Worm (Caenorhabditis elegans) whole organism, L4 larva: ENCODE measurements around the gene M106.8.

Source experiments
- D1046.2 ChIP-seq: fragments of 200-800 bp; sonication (Bioruptor generic); IDR thresholded peaks from 2 replicates; pipeline ENCODE4 v1.3.6; 2022; ENCODE audit warnings: missing genetic modification characterization, missing compliant biosample characterization
- F44E2.7 ChIP-seq: fragments of 200-800 bp; sonication (Bioruptor generic); IDR thresholded peaks from 2 replicates; pipeline ENCODE4 v2.1.2; 2022; ENCODE audit warnings: missing genetic modification characterization, missing compliant biosample characterization
- F49E8.2 ChIP-seq: sonication (generic microtip); optimal IDR thresholded peaks from 2 replicates; lab custom pipeline; 2016; ENCODE audit warnings: missing compliant biosample characterization, mild to moderate bottlenecking, missing genetic modification characterization, borderline replicate concordance
- T20F7.1 ChIP-seq: fragments of 200-800 bp; sonication (Bioruptor generic); optimal IDR thresholded peaks from 2 replicates; lab custom pipeline; 2018; ENCODE audit warnings: mild to moderate bottlenecking, missing genetic modification characterization, missing compliant biosample characterization
- Y48G9A.11 ChIP-seq: fragments of 200-800 bp; sonication (Bioruptor generic); IDR thresholded peaks from 2 replicates; pipeline ENCODE4 v1.3.6; 2022; ENCODE audit warnings: missing genetic modification reagents, missing genetic modification characterization, missing compliant biosample characterization
- aha-1 ChIP-seq: fragments of 150-350 bp; peaks from one replicate; lab custom pipeline; 2014; ENCODE audit warnings: missing biosample characterization, missing genetic modification characterization
- ceh-28 ChIP-seq: fragments of 150-350 bp; optimal IDR thresholded peaks from 2 replicates; lab custom pipeline; 2014; ENCODE audit warnings: missing biosample characterization, missing genetic modification reagents, missing genetic modification characterization
- ceh-32 ChIP-seq: sonication (generic microtip); optimal IDR thresholded peaks from 2 replicates; lab custom pipeline; 2016; ENCODE audit warnings: mild to moderate bottlenecking, missing genetic modification characterization, missing compliant biosample characterization; ENCODE audit not compliant: poor library complexity
- ceh-44 ChIP-seq: fragments of 200-800 bp; sonication (Bioruptor generic); IDR thresholded peaks from 2 replicates; pipeline ENCODE4 v1.3.6; 2022; ENCODE audit warnings: missing genetic modification reagents, missing genetic modification characterization, missing compliant biosample characterization
- ceh-62 ChIP-seq: sonication (generic microtip); optimal IDR thresholded peaks from 2 replicates; lab custom pipeline; 2017; ENCODE audit warnings: missing biosample characterization, missing genetic modification characterization
- ceh-82 ChIP-seq: sonication (generic microtip); optimal IDR thresholded peaks from 2 replicates; lab custom pipeline; 2017; ENCODE audit warnings: missing biosample characterization, missing genetic modification characterization
- ctbp-1 ChIP-seq: fragments of 200-800 bp; sonication (Bioruptor generic); IDR thresholded peaks from 2 replicates; pipeline ENCODE4 v1.3.6; 2022; ENCODE audit warnings: missing genetic modification reagents, missing genetic modification characterization, missing compliant biosample characterization
- daf-16 ChIP-seq, 3 experiments: sonication (generic microtip); optimal IDR thresholded peaks; 2 replicates each; lab custom pipeline; 2016 to 2017; ENCODE audit warnings: missing genetic modification characterization in 3 of 3, missing genetic modification reagents in 3 of 3, mild to moderate bottlenecking in 2 of 3, missing compliant biosample characterization in 2 of 3, missing biosample characterization in 1 of 3, moderate library complexity in 1 of 3
- daf-19 ChIP-seq: fragments of 200-800 bp; sonication (Bioruptor generic); conservative IDR thresholded peaks from 2 replicates; pipeline ENCODE4 v1.3.6; 2022; ENCODE audit warnings: missing genetic modification characterization, missing compliant biosample characterization
- daf-8 ChIP-seq: fragments of 200-800 bp; sonication (Bioruptor generic); IDR thresholded peaks from 2 replicates; pipeline ENCODE4 v1.3.6; 2022; ENCODE audit warnings: missing genetic modification characterization, missing compliant biosample characterization
- dmd-6 ChIP-seq: fragments of 200-800 bp; sonication (Bioruptor generic); IDR thresholded peaks from 2 replicates; pipeline ENCODE4 v1.3.6; 2022; ENCODE audit warnings: missing genetic modification reagents, missing genetic modification characterization, missing compliant biosample characterization
- dmd-8 ChIP-seq: fragments of 200-800 bp; sonication (Bioruptor generic); IDR thresholded peaks from 2 replicates; pipeline ENCODE4 v1.3.6; 2022; ENCODE audit warnings: missing genetic modification characterization, missing compliant biosample characterization
- dve-1 ChIP-seq: sonication (generic microtip); optimal IDR thresholded peaks from 2 replicates; lab custom pipeline; 2017; ENCODE audit warnings: antibody characterized with exemption, mild to moderate bottlenecking, missing genetic modification characterization, missing compliant biosample characterization; ENCODE audit not compliant: insufficient read depth
- egl-27 ChIP-seq: sonication (generic microtip); optimal IDR thresholded peaks from 3 replicates; lab custom pipeline; 2017; ENCODE audit warnings: missing biosample characterization, missing genetic modification reagents, missing genetic modification characterization
- egl-43 ChIP-seq: fragments of 200-800 bp; sonication (Bioruptor generic); IDR thresholded peaks from 2 replicates; pipeline ENCODE4 v1.3.6; 2022; ENCODE audit warnings: missing genetic modification reagents, missing genetic modification characterization, missing compliant biosample characterization
- gei-8 ChIP-seq: fragments of 200-800 bp; sonication (Bioruptor generic); optimal IDR thresholded peaks from 2 replicates; lab custom pipeline; 2018; ENCODE audit warnings: mild to moderate bottlenecking, missing genetic modification characterization, missing compliant biosample characterization
- hif-1 ChIP-seq, 2 experiments: sonication (generic microtip); optimal IDR thresholded peaks; 2 replicates each; lab custom pipeline; 2016 to 2017; ENCODE audit warnings: missing compliant biosample characterization in 2 of 2, missing genetic modification characterization in 2 of 2, missing genetic modification reagents in 2 of 2, missing genotype in 2 of 2, mild to moderate bottlenecking in 1 of 2
- hmg-1.1 ChIP-seq: fragments of 200-800 bp; sonication (Bioruptor generic); IDR thresholded peaks from 2 replicates; pipeline ENCODE4 v1.3.6; 2022; ENCODE audit warnings: missing genetic modification reagents, missing genetic modification characterization, missing compliant biosample characterization
- lim-7 ChIP-seq: fragments of 200-800 bp; sonication (Bioruptor generic); IDR thresholded peaks from 2 replicates; pipeline ENCODE4 v1.3.6; 2022; ENCODE audit warnings: missing genetic modification characterization, missing compliant biosample characterization
- lin-15B ChIP-seq: fragments of 150-350 bp; sonication (generic microtip); optimal IDR thresholded peaks from 3 replicates; lab custom pipeline; 2014; ENCODE audit warnings: missing biosample characterization, missing genetic modification characterization
- lin-29 ChIP-seq: fragments of 200-800 bp; sonication (Bioruptor generic); IDR thresholded peaks from 2 replicates; pipeline ENCODE4 v1.3.6; 2022; ENCODE audit warnings: missing genetic modification reagents, missing genetic modification characterization, missing compliant biosample characterization
- lin-38 ChIP-seq: fragments of 200-800 bp; sonication (Bioruptor generic); IDR thresholded peaks from 2 replicates; pipeline ENCODE4 v1.3.6; 2022; ENCODE audit warnings: missing genetic modification reagents, missing genetic modification characterization, missing compliant biosample characterization
- lin-39 ChIP-seq: fragments of 150-350 bp; optimal IDR thresholded peaks from 2 replicates; lab custom pipeline; 2014; ENCODE audit warnings: missing biosample characterization, missing genetic modification reagents, missing genetic modification characterization
- lir-3 ChIP-seq: sonication (generic microtip); optimal IDR thresholded peaks from 2 replicates; lab custom pipeline; 2016; ENCODE audit warnings: mild to moderate bottlenecking, missing genetic modification characterization, missing compliant biosample characterization
- madf-9 ChIP-seq: fragments of 200-800 bp; sonication (Bioruptor generic); conservative IDR thresholded peaks from 2 replicates; pipeline ENCODE4 v1.3.6; 2022; ENCODE audit warnings: missing genetic modification reagents, missing genetic modification characterization, missing compliant biosample characterization
- mdl-1 ChIP-seq, 2 experiments: fragments of 150-350 bp in 1 of 2; sonication (generic microtip) in 1 of 2; optimal IDR thresholded peaks; 2 replicates each; lab custom pipeline; 2014 to 2017; ENCODE audit warnings: missing biosample characterization in 2 of 2, missing genetic modification characterization in 2 of 2
- mdt-29 ChIP-seq: fragments of 200-800 bp; sonication (Bioruptor generic); IDR thresholded peaks from 2 replicates; pipeline ENCODE4 v1.3.6; 2022; ENCODE audit warnings: missing genetic modification reagents, missing genetic modification characterization, missing compliant biosample characterization
- mxl-3 ChIP-seq: fragments of 200-800 bp; sonication (Bioruptor generic); optimal IDR thresholded peaks from 2 replicates; lab custom pipeline; 2018; ENCODE audit warnings: mild to moderate bottlenecking, missing genetic modification characterization, missing compliant biosample characterization
- nhr-102 ChIP-seq: sonication (generic microtip); optimal IDR thresholded peaks from 2 replicates; lab custom pipeline; 2016; ENCODE audit warnings: mild to moderate bottlenecking, missing genetic modification characterization, moderate library complexity, missing compliant biosample characterization
- nhr-11 ChIP-seq: fragments of 150-350 bp; optimal IDR thresholded peaks from 2 replicates; lab custom pipeline; 2014; ENCODE audit warnings: missing biosample characterization, missing genetic modification characterization
- nhr-28 ChIP-seq: fragments of 150-350 bp; optimal IDR thresholded peaks from 2 replicates; lab custom pipeline; 2014; ENCODE audit warnings: missing biosample characterization, missing genetic modification characterization
- nhr-41 ChIP-seq: fragments of 200-800 bp; sonication (Bioruptor generic); IDR thresholded peaks from 2 replicates; pipeline ENCODE4 v1.3.6; 2022; ENCODE audit warnings: missing genetic modification reagents, missing genetic modification characterization, missing compliant biosample characterization
- nhr-42 ChIP-seq: fragments of 200-800 bp; sonication (Bioruptor generic); IDR thresholded peaks from 2 replicates; pipeline ENCODE4 v1.3.6; 2022; ENCODE audit warnings: missing genetic modification characterization, missing compliant biosample characterization
- nhr-6 ChIP-seq: fragments of 150-350 bp; optimal IDR thresholded peaks from 2 replicates; lab custom pipeline; 2014; ENCODE audit warnings: missing biosample characterization, missing genetic modification characterization
- nhr-77 ChIP-seq: fragments of 150-350 bp; optimal IDR thresholded peaks from 2 replicates; lab custom pipeline; 2014; ENCODE audit warnings: missing biosample characterization, missing genetic modification characterization
- pha-4 ChIP-seq, 2 experiments: fragments of 150-350 bp in 1 of 2; fragments of 200-800 bp in 1 of 2; sonication (Bioruptor generic) in 1 of 2; IDR thresholded peaks in 1 of 2; optimal IDR thresholded peaks in 1 of 2; 2 replicates each; pipeline versions ENCODE4 v1.3.6 to Lab custom; 2014 to 2022; ENCODE audit warnings: missing genetic modification characterization in 2 of 2, missing genetic modification reagents in 2 of 2, missing biosample characterization in 1 of 2, missing compliant biosample characterization in 1 of 2
- php-3 ChIP-seq: fragments of 200-800 bp; sonication (Bioruptor generic); IDR thresholded peaks from 2 replicates; pipeline ENCODE4 v1.3.6; 2022; ENCODE audit warnings: missing genetic modification reagents, missing genetic modification characterization, missing compliant biosample characterization
- sdz-12 ChIP-seq: fragments of 200-800 bp; sonication (Bioruptor generic); optimal IDR thresholded peaks from 2 replicates; lab custom pipeline; 2018; ENCODE audit warnings: mild to moderate bottlenecking, missing genetic modification characterization, missing compliant biosample characterization
- set-16 ChIP-seq: fragments of 200-800 bp; sonication (Bioruptor generic); IDR thresholded peaks from 2 replicates; pipeline ENCODE4 v1.3.6; 2022; ENCODE audit warnings: missing genetic modification reagents, missing genetic modification characterization, missing compliant biosample characterization
- tag-97 ChIP-seq: fragments of 200-800 bp; sonication (Bioruptor generic); IDR thresholded peaks from 2 replicates; pipeline ENCODE4 v1.3.6; 2022; ENCODE audit warnings: missing genetic modification characterization, missing compliant biosample characterization
- unc-39 ChIP-seq: sonication (generic microtip); optimal IDR thresholded peaks from 2 replicates; lab custom pipeline; 2017; ENCODE audit warnings: missing biosample characterization, missing genetic modification characterization
- vab-7 ChIP-seq: fragments of 200-800 bp; sonication (Bioruptor generic); IDR thresholded peaks from 2 replicates; pipeline ENCODE4 v1.3.6; 2022; ENCODE audit warnings: missing genetic modification reagents, missing genetic modification characterization, missing compliant biosample characterization
- ztf-11 ChIP-seq: fragments of 150-350 bp; optimal IDR thresholded peaks from 2 replicates; lab custom pipeline; 2014; ENCODE audit warnings: missing biosample characterization, missing genetic modification characterization
- ztf-7 ChIP-seq: fragments of 150-350 bp; optimal IDR thresholded peaks from 2 replicates; lab custom pipeline; 2014; ENCODE audit warnings: missing biosample characterization, missing genetic modification characterization

The M106.8 gene

DNA sequence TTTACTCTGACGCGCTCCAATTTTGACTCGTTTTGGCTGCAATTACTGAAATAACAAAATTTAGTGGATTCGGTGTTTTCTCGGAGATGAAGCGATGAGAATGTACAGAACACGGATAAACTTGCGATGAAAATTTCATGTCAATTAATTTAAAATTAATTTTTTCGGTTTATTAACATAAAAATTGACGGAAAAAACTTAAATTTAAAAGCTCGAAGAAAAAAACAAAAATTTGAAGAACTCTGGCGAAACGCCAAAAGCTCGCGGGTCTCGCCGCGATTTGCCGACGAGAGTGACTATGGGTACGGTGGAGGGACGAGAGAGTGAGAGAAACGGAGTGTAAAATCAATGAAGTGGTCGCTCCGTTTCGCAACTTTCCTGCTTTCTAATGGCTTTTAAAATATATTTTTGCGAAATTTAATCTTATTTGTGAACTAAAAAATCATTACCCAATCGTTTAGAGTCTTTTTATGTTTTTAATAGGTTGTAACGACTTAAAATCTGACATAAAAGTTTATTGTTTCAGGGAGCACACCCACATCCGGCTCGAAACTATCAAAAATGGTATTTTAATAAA is 25.3 kb upstream of the M106.8 start, which contains the start of the genes gmps-1 and cap-2 (continued):
- peak; percentile 87 for TF ChIP-seq nhr-28 (tag; lab: Kevin White, UChicago)
- peak; percentile 75 for TF ChIP-seq ceh-28
- TF ChIP-seq daf-16 (GFP tag; optimal IDR thresholded peaks at IDR 0.05; lab: Kevin White, UChicago), result peak; percentile 42 to 91
- peak; percentile 60 for TF ChIP-seq daf-16 (tag; optimal IDR thresholded peaks at IDR 0.05; lab: Kevin White, UChicago)
- peak; percentile 55 for TF ChIP-seq lir-3 (tag; lab: Kevin White, UChicago)
- TF ChIP-seq mxl-3, result peak; percentile 48
- peak; percentile 7; the same call in 1 of the 2 replicates for TF ChIP-seq D1046.2
- no peak for TF ChIP-seq unc-39 (tag; lab: Kevin White, UChicago)
- no peak for TF ChIP-seq ceh-82 (tag; lab: Kevin White, UChicago)
- TF ChIP-seq lin-29 (GFP tag; lab: Robert Waterston, UW), result peak; percentile 86
- peak; percentile 98 for TF ChIP-seq hmg-1.1 (GFP tag; lab: Robert Waterston, UW)
- peak; percentile 61 to 78 for TF ChIP-seq mdl-1 (tag; optimal IDR thresholded peaks at IDR 0.05; lab: Kevin White, UChicago)
- TF ChIP-seq lim-7 (GFP tag; lab: Robert Waterston, UW), result no peak
- TF ChIP-seq mdt-29 (GFP tag; lab: Robert Waterston, UW), result peak; percentile 91
- peak; percentile 92 for TF ChIP-seq ztf-7
- TF ChIP-seq T20F7.1 (GFP tag; lab: Kevin White, UChicago), result peak; percentile 89
- TF ChIP-seq hif-1 (tag; optimal IDR thresholded peaks at IDR 0.05; lab: Kevin White, UChicago), result peak; percentile 68 to 87
- no peak for TF ChIP-seq ceh-62 (tag; lab: Kevin White, UChicago)
- no peak for TF ChIP-seq ceh-44 (GFP tag; lab: Robert Waterston, UW)
- peak; percentile 69; the same call in 1 of the 2 replicates for TF ChIP-seq daf-19 (GFP tag; lab: Robert Waterston, UW)
- TF ChIP-seq lin-38 (GFP tag; lab: Robert Waterston, UW), result peak; percentile 93
- TF ChIP-seq egl-43 (GFP tag; lab: Robert Waterston, UW), result peak; percentile 92
- TF ChIP-seq madf-9, result peak; percentile 88
- TF ChIP-seq dve-1, result peak; percentile 99
- no peak for TF ChIP-seq egl-27
- peak; percentile 74 for TF ChIP-seq set-16 (GFP tag; lab: Robert Waterston, UW)
- TF ChIP-seq tag-97, result 0 out of 2 replicates have a peak, but pooled peaks have one; percentile 13
- TF ChIP-seq nhr-6 (tag; lab: Kevin White, UChicago), result peak; percentile 93
- TF ChIP-seq aha-1 (tag; lab: Kevin White, UChicago), result peak; percentile 96
- TF ChIP-seq nhr-11 (tag; lab: Kevin White, UChicago), result peak; percentile 93
- no peak for TF ChIP-seq nhr-41 (GFP tag; lab: Robert Waterston, UW)
- peak; percentile 95 for TF ChIP-seq dmd-6
- peak; percentile 81 for TF ChIP-seq ceh-32
- TF ChIP-seq lin-39, result peak; percentile 67
- no peak for TF ChIP-seq F44E2.7 (GFP tag; lab: Robert Waterston, UW)
- TF ChIP-seq ctbp-1 (GFP tag; lab: Robert Waterston, UW), result peak; percentile 97
- peak; percentile 43 for TF ChIP-seq lin-15B (tag; lab: Kevin White, UChicago)
- peak; percentile 96 for TF ChIP-seq pha-4 (GFP tag; IDR thresholded peaks at IDR 0.05; lab: Robert Waterston, UW)
- TF ChIP-seq pha-4 (tag; optimal IDR thresholded peaks at IDR 0.05; lab: Kevin White, UChicago), result no peak
- peak; percentile 70; the same call in 1 of the 2 replicates for TF ChIP-seq dmd-8
- no peak for TF ChIP-seq daf-8 (GFP tag; lab: Robert Waterston, UW)
- peak; percentile 96 for TF ChIP-seq nhr-102 (tag; lab: Kevin White, UChicago)
- peak; percentile 96 for TF ChIP-seq nhr-77 (tag; lab: Kevin White, UChicago)
- peak; percentile 75 for TF ChIP-seq F49E8.2
- peak; percentile 94 for TF ChIP-seq nhr-42 (GFP tag; lab: Robert Waterston, UW)
- no peak for TF ChIP-seq ztf-11 (tag; lab: Kevin White, UChicago)
- TF ChIP-seq vab-7 (GFP tag; lab: Robert Waterston, UW), result peak; percentile 80
- TF ChIP-seq php-3 (GFP tag; lab: Robert Waterston, UW), result peak; percentile 83
- TF ChIP-seq gei-8 (GFP tag; lab: Kevin White, UChicago), result peak; percentile 71
- peak; percentile 78 for TF ChIP-seq Y48G9A.11 (GFP tag; lab: Robert Waterston, UW)
- peak; percentile 33 for TF ChIP-seq sdz-12 (GFP tag; lab: Kevin White, UChicago)
